Worm (Caenorhabditis elegans) whole organism, young adult: Measurements from ENCODE around the gene lys-10.

ENCODE experiments used
- B0019.2 ChIP-seq: fragments of 200-800 bp; sonication (Bioruptor generic); conservative IDR thresholded peaks from 2 replicates; pipeline ENCODE4 v1.3.6; 2022; ENCODE audit warnings: missing genetic modification reagents, missing genetic modification characterization, missing compliant biosample characterization
- B0261.1 ChIP-seq: sonication (generic microtip); optimal IDR thresholded peaks from 2 replicates; lab custom pipeline; 2016; ENCODE audit warnings: mild to moderate bottlenecking, missing genetic modification characterization, moderate library complexity, missing compliant biosample characterization
- D2030.7 ChIP-seq: fragments of 200-800 bp; sonication (Bioruptor generic); IDR thresholded peaks from 2 replicates; pipeline ENCODE4 v1.3.6; 2022; ENCODE audit warnings: missing genetic modification reagents, missing genetic modification characterization, missing compliant biosample characterization
- F23B12.7 ChIP-seq: sonication (generic microtip); optimal IDR thresholded peaks from 2 replicates; lab custom pipeline; 2017; ENCODE audit warnings: missing genetic modification characterization, mild to moderate bottlenecking, missing compliant biosample characterization, antibody characterized with exemption, moderate library complexity; ENCODE audit not compliant: insufficient read depth
- F37B4.10 ChIP-seq: fragments of 200-800 bp; sonication (Bioruptor generic); IDR thresholded peaks from 2 replicates; pipeline ENCODE4 v1.3.6; 2022; ENCODE audit warnings: missing genetic modification characterization, missing compliant biosample characterization
- F57C9.4 ChIP-seq: sonication (generic microtip); optimal IDR thresholded peaks from 2 replicates; lab custom pipeline; 2017; ENCODE audit warnings: mild to moderate bottlenecking, missing genetic modification characterization, missing compliant biosample characterization
- K11D2.4 ChIP-seq: fragments of 200-800 bp; sonication (Bioruptor generic); IDR thresholded peaks from 2 replicates; pipeline ENCODE4 v1.3.6; 2022; ENCODE audit warnings: missing genetic modification reagents, missing genetic modification characterization, missing compliant biosample characterization
- Y79H2A.3 ChIP-seq: fragments of 200-800 bp; sonication (Bioruptor generic); conservative IDR thresholded peaks from 2 replicates; pipeline ENCODE4 v1.3.6; 2022; ENCODE audit warnings: missing genetic modification reagents, missing genetic modification characterization, missing compliant biosample characterization
- atf-7 ChIP-seq: sonication (generic microtip); optimal IDR thresholded peaks from 2 replicates; lab custom pipeline; 2017; ENCODE audit warnings: mild to moderate bottlenecking, missing genetic modification characterization, missing compliant biosample characterization
- bed-2 ChIP-seq: fragments of 200-800 bp; sonication (Bioruptor generic); IDR thresholded peaks from 2 replicates; pipeline ENCODE4 v1.3.6; 2022; ENCODE audit warnings: missing genetic modification reagents, missing genetic modification characterization, missing compliant biosample characterization
- ccch-3 ChIP-seq: fragments of 200-800 bp; sonication (Bioruptor generic); optimal IDR thresholded peaks from 2 replicates; lab custom pipeline; 2018; ENCODE audit warnings: mild to moderate bottlenecking, missing genetic modification characterization, missing compliant biosample characterization
- cebp-2 ChIP-seq: fragments of 200-800 bp; sonication (Bioruptor generic); IDR thresholded peaks from 2 replicates; pipeline ENCODE4 v1.3.6; 2022; ENCODE audit warnings: missing genetic modification characterization, missing compliant biosample characterization
- ceh-100 ChIP-seq: fragments of 200-800 bp; sonication (Bioruptor generic); IDR thresholded peaks from 2 replicates; pipeline ENCODE4 v1.3.6; 2022; ENCODE audit warnings: missing genetic modification reagents, missing genetic modification characterization, missing compliant biosample characterization
- ceh-27 ChIP-seq: fragments of 200-800 bp; sonication (Bioruptor generic); optimal IDR thresholded peaks from 2 replicates; lab custom pipeline; 2018; ENCODE audit warnings: mild to moderate bottlenecking, missing genetic modification characterization, moderate library complexity, missing compliant biosample characterization
- ceh-40 ChIP-seq: fragments of 200-800 bp; sonication (Bioruptor generic); IDR thresholded peaks from 2 replicates; pipeline ENCODE4 v1.3.6; 2022; ENCODE audit warnings: missing genetic modification characterization, missing compliant biosample characterization
- ekl-4 ChIP-seq: fragments of 200-800 bp; sonication (Bioruptor generic); IDR thresholded peaks from 2 replicates; pipeline ENCODE4 v1.3.6; 2022; ENCODE audit warnings: missing genetic modification reagents, missing genetic modification characterization, missing compliant biosample characterization
- lin-26 ChIP-seq: fragments of 200-800 bp; sonication (Bioruptor generic); IDR thresholded peaks from 2 replicates; pipeline ENCODE4 v1.3.6; 2022; ENCODE audit warnings: missing genetic modification reagents, missing genetic modification characterization, missing compliant biosample characterization
- lin-35 ChIP-seq, 3 experiments: fragments of 150-350 bp in 2 of 3; sonication (generic microtip) in 1 of 3; optimal IDR thresholded peaks; 2 replicates each; lab custom pipeline; 2014 to 2018; ENCODE audit warnings: missing biosample characterization in 3 of 3, missing genetic modification characterization in 3 of 3, missing genetic modification reagents in 3 of 3
- lsl-1 ChIP-seq: fragments of 200-800 bp; sonication (Bioruptor generic); optimal IDR thresholded peaks from 2 replicates; lab custom pipeline; 2018; ENCODE audit warnings: mild to moderate bottlenecking, missing genetic modification characterization, moderate library complexity, missing compliant biosample characterization
- madf-8 ChIP-seq: fragments of 200-800 bp; sonication (Bioruptor generic); conservative IDR thresholded peaks from 2 replicates; pipeline ENCODE4 v1.3.6; 2022; ENCODE audit warnings: missing genetic modification reagents, missing genetic modification characterization, missing compliant biosample characterization
- mcd-1 ChIP-seq: fragments of 200-800 bp; sonication (Bioruptor generic); IDR thresholded peaks from 2 replicates; pipeline ENCODE4 v1.3.6; 2022; ENCODE audit warnings: missing genetic modification reagents, missing genetic modification characterization, missing compliant biosample characterization
- mel-28 ChIP-seq: sonication (generic microtip); optimal IDR thresholded peaks from 2 replicates; lab custom pipeline; 2016; ENCODE audit warnings: borderline replicate concordance, mild to moderate bottlenecking, missing genetic modification characterization, missing compliant biosample characterization
- nfya-1 ChIP-seq: sonication (generic microtip); optimal IDR thresholded peaks from 2 replicates; lab custom pipeline; 2017; ENCODE audit warnings: antibody characterized with exemption, missing compliant biosample characterization, missing genetic modification characterization, borderline replicate concordance; ENCODE audit not compliant: insufficient read depth
- nhr-179 ChIP-seq: sonication (generic microtip); optimal IDR thresholded peaks from 2 replicates; lab custom pipeline; 2016; ENCODE audit warnings: mild to moderate bottlenecking, missing genetic modification characterization, missing compliant biosample characterization
- nhr-80 ChIP-seq: sonication (generic microtip); optimal IDR thresholded peaks from 2 replicates; lab custom pipeline; 2016; ENCODE audit warnings: missing genetic modification characterization, missing compliant biosample characterization
- pbrm-1 ChIP-seq: fragments of 200-800 bp; sonication (Bioruptor generic); IDR thresholded peaks from 2 replicates; pipeline ENCODE4 v1.3.6; 2022; ENCODE audit warnings: missing genetic modification reagents, missing genetic modification characterization, missing compliant biosample characterization
- pha-4 ChIP-seq: fragments of 150-350 bp; sonication (generic microtip); optimal IDR thresholded peaks from 2 replicates; lab custom pipeline; 2014; ENCODE audit warnings: missing biosample characterization, missing genetic modification reagents, missing genetic modification characterization
- rcor-1 ChIP-seq: fragments of 200-800 bp; sonication (Bioruptor generic); IDR thresholded peaks from 2 replicates; pipeline ENCODE4 v1.3.6; 2022; ENCODE audit warnings: missing genetic modification reagents, missing genetic modification characterization, missing compliant biosample characterization
- rpc-1 ChIP-seq, 2 experiments: fragments of 150-350 bp in 1 of 2; sonication (generic microtip) in 1 of 2; optimal IDR thresholded peaks; 2 replicates each; lab custom pipeline; 2014 to 2018; ENCODE audit warnings: missing biosample characterization in 1 of 2, missing genetic modification characterization in 1 of 2, missing genetic modification reagents in 1 of 2, missing genotype in 1 of 2
- sea-2 ChIP-seq: fragments of 200-800 bp; sonication (Bioruptor generic); IDR thresholded peaks from 2 replicates; pipeline ENCODE4 v1.3.6; 2022; ENCODE audit warnings: missing genetic modification characterization, missing compliant biosample characterization
- snpc-1.3 ChIP-seq: sonication (generic microtip); optimal IDR thresholded peaks from 2 replicates; lab custom pipeline; 2017; ENCODE audit warnings: missing genetic modification characterization, mild to moderate bottlenecking, missing compliant biosample characterization, antibody characterized with exemption, moderate library complexity, missing genotype, missing genetic modification reagents; ENCODE audit not compliant: insufficient read depth
- sptf-2 ChIP-seq: fragments of 200-800 bp; sonication (Bioruptor generic); optimal IDR thresholded peaks from 2 replicates; lab custom pipeline; 2018; ENCODE audit warnings: mild to moderate bottlenecking, missing genetic modification characterization, missing compliant biosample characterization
- ztf-6 ChIP-seq: fragments of 200-800 bp; sonication (Bioruptor generic); IDR thresholded peaks from 2 replicates; pipeline ENCODE4 v1.3.6; 2022; ENCODE audit warnings: missing genetic modification reagents, missing genetic modification characterization, missing compliant biosample characterization

lys-10 gene

ce11 chrIV:8312105-8312504, 20.5 kb upstream of the lys-10 start:
- no peak for TF ChIP-seq mcd-1 (GFP tag; lab: Robert Waterston, UW)
- no peak for TF ChIP-seq F57C9.4 (tag; lab: Kevin White, UChicago)
- no peak for TF ChIP-seq nhr-80 (tag; lab: Kevin White, UChicago)
- TF ChIP-seq mel-28 (tag; lab: Kevin White, UChicago) = no peak
- TF ChIP-seq F37B4.10 (GFP tag; lab: Robert Waterston, UW) = no peak
- no peak for TF ChIP-seq Y79H2A.3 (GFP tag; lab: Robert Waterston, UW)
- TF ChIP-seq lin-26 (GFP tag; lab: Robert Waterston, UW) = no peak
- TF ChIP-seq ekl-4 = no peak
- TF ChIP-seq sea-2 (GFP tag; lab: Robert Waterston, UW) = no peak
- no peak for TF ChIP-seq nfya-1 (tag; lab: Kevin White, UChicago)
- TF ChIP-seq sptf-2 (GFP tag; lab: Kevin White, UChicago) = no peak
- TF ChIP-seq lin-35 (GFP tag; optimal IDR thresholded peaks at IDR 0.05; lab: Kevin White, UChicago) = no peak

DNA sequence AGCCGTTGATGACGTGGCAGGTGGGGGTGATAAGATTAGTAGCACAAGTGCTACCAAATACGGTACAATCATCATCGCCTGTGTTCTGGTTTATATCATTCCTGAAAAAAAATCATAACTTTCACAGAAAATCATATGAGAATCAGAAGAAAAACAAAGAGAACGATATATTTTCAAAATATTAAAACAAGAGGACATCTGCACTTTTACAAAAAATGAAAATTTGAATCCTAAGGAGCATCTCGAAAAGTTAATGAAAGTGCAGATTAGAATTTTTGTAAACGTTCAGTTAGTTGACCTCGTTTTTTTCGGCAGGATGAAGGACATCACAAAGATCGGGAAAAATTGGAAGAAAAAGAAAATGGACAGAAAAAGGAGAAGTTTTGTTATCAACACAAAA, 19.8 kb upstream of the lys-10 start, which contains the start of gene F35H10.10:
Gene F35H10.10, minus strand, starts transcription at position 101 of the 400 bp plus-strand sequence.
- TF ChIP-seq pbrm-1 (GFP tag; lab: Robert Waterston, UW) (no peak), ekl-4 (no peak), ceh-100 (GFP tag; lab: Robert Waterston, UW) (no peak), rcor-1 (GFP tag; lab: Robert Waterston, UW) (no peak), B0261.1 (no peak), bed-2 (GFP tag; lab: Robert Waterston, UW) (no peak), B0019.2 (GFP tag; lab: Robert Waterston, UW) (no peak), madf-8 (GFP tag; lab: Robert Waterston, UW) (no peak), ztf-6 (GFP tag; lab: Robert Waterston, UW) (no peak), atf-7 (tag; lab: Kevin White, UChicago) (no peak)
- TF ChIP-seq, all 124 proteins: peak for 0

- TF ChIP-seq ceh-40 (GFP tag; lab: Robert Waterston, UW) (no peak), K11D2.4 (GFP tag; lab: Robert Waterston, UW) (no peak), ccch-3 (GFP tag; lab: Kevin White, UChicago) (no peak), rpc-1 (optimal IDR thresholded peaks at IDR 0.05; lab: Kevin White, UChicago) (no peak), rpc-1 (tag; optimal IDR thresholded peaks at IDR 0.05; lab: Kevin White, UChicago) (no peak), pha-4 (no peak), lsl-1 (no peak)
Measured at ce11 chrIV:8317800-8318199, 14.8 kb upstream of the lys-10 start.

- no peak for TF ChIP-seq nhr-179 (tag; lab: Kevin White, UChicago)
- no peak for TF ChIP-seq F23B12.7
- TF ChIP-seq D2030.7 (GFP tag; lab: Robert Waterston, UW) = no peak
- TF ChIP-seq cebp-2 (GFP tag; lab: Robert Waterston, UW) = no peak
- no peak for TF ChIP-seq ceh-27 (GFP tag; lab: Kevin White, UChicago)
- TF ChIP-seq snpc-1.3 (tag; lab: Kevin White, UChicago) = no peak
Measured at ce11 chrIV:8318799-8319198, 13.8 kb upstream of the lys-10 start.
